Fruit fly (Drosophila melanogaster) whole organism, prepupa: ENCODE results near the gene Acp65Aa.

Experiments used
- CG10669 ChIP-seq: fragments of 200-800 bp; sonication (Bioruptor generic); optimal IDR thresholded peaks from 3 replicates; lab custom pipeline; 2018; ENCODE audit warnings: missing biosample characterization, mild to moderate bottlenecking, missing genetic modification characterization, moderate library complexity
- CG11902 ChIP-seq: fragments of 200-800 bp; sonication (Bioruptor generic); optimal IDR thresholded peaks from 3 replicates; lab custom pipeline; 2016; ENCODE audit warnings: missing biosample characterization, missing genetic modification characterization
- CG15336 ChIP-seq: fragments of 200-800 bp; sonication (Bioruptor generic); IDR thresholded peaks from 2 replicates; pipeline ENCODE4 v1.3.6; 2022; ENCODE audit warnings: missing biosample characterization, missing genetic modification characterization
- CG1621 ChIP-seq: fragments of 200-800 bp; sonication (Bioruptor generic); optimal IDR thresholded peaks from 3 replicates; lab custom pipeline; 2018; ENCODE audit warnings: missing biosample characterization, mild to moderate bottlenecking, missing genetic modification characterization
- CG3032 ChIP-seq: fragments of 200-800 bp; optimal IDR thresholded peaks from 2 replicates; lab custom pipeline; 2019; ENCODE audit warnings: missing biosample characterization, mild to moderate bottlenecking, missing genetic modification characterization, moderate library complexity
- CG32006 ChIP-seq: fragments of 200-800 bp; sonication (Bioruptor generic); optimal IDR thresholded peaks from 3 replicates; lab custom pipeline; 2017; ENCODE audit warnings: missing biosample characterization, mild to moderate bottlenecking, missing genetic modification characterization
- CG34406 ChIP-seq: fragments of 200-800 bp; sonication (Bioruptor generic); optimal IDR thresholded peaks from 3 replicates; lab custom pipeline; 2016; ENCODE audit warnings: missing biosample characterization, missing genetic modification characterization
- CG3919 ChIP-seq: fragments of 200-800 bp; sonication (Bioruptor generic); optimal IDR thresholded peaks from 3 replicates; lab custom pipeline; 2016; ENCODE audit warnings: missing biosample characterization, missing genetic modification characterization
- CG6808 ChIP-seq: fragments of 200-800 bp; sonication (Bioruptor generic); optimal IDR thresholded peaks from 3 replicates; lab custom pipeline; 2017; ENCODE audit warnings: missing biosample characterization, missing genetic modification characterization, mild to moderate bottlenecking, moderate library complexity, missing genetic modification reagents
- CG7368 ChIP-seq: fragments of 200-800 bp; sonication (Bioruptor generic); optimal IDR thresholded peaks from 3 replicates; lab custom pipeline; 2016; ENCODE audit warnings: missing biosample characterization, missing genetic modification characterization
- CG8319 ChIP-seq: fragments of 200-800 bp; sonication (Bioruptor generic); optimal IDR thresholded peaks from 3 replicates; lab custom pipeline; 2016; ENCODE audit warnings: missing biosample characterization, missing genetic modification characterization
- CG9139 ChIP-seq: fragments of 200-800 bp; sonication (Bioruptor generic); optimal IDR thresholded peaks from 3 replicates; lab custom pipeline; 2017; ENCODE audit warnings: missing biosample characterization, mild to moderate bottlenecking, missing genetic modification characterization
- Eip75B ChIP-seq: fragments of 200-800 bp; sonication (Bioruptor generic); optimal IDR thresholded peaks from 3 replicates; lab custom pipeline; 2016; ENCODE audit warnings: missing biosample characterization, missing genetic modification characterization
- Eip78C ChIP-seq: fragments of 200-800 bp; sonication (Bioruptor generic); peaks from one replicate; lab custom pipeline; 2016; ENCODE audit warnings: missing biosample characterization, missing genetic modification characterization
- Eip93F ChIP-seq: fragments of 200-800 bp; sonication (Bioruptor generic); optimal IDR thresholded peaks from 2 replicates; lab custom pipeline; 2016; ENCODE audit warnings: missing biosample characterization, mild to moderate bottlenecking, missing genetic modification characterization
- Ets21C ChIP-seq: fragments of 200-800 bp; sonication (Bioruptor generic); optimal IDR thresholded peaks from 3 replicates; lab custom pipeline; 2016; ENCODE audit warnings: missing biosample characterization, missing genetic modification characterization
- Gug ChIP-seq: fragments of 200-800 bp; sonication (Bioruptor generic); IDR thresholded peaks from 2 replicates; pipeline ENCODE4 v1.3.6; 2022; ENCODE audit warnings: missing biosample characterization, missing genetic modification characterization
- Hr38 ChIP-seq: sonication (Bioruptor generic); optimal IDR thresholded peaks from 2 replicates; lab custom pipeline; 2016; ENCODE audit warnings: missing biosample characterization, missing genetic modification characterization
- Hr39 ChIP-seq: fragments of 200-800 bp; sonication (Bioruptor generic); optimal IDR thresholded peaks from 2 replicates; lab custom pipeline; 2016; ENCODE audit warnings: missing biosample characterization, missing genetic modification characterization
- OdsH ChIP-seq: fragments of 200-800 bp; sonication (Bioruptor generic); optimal IDR thresholded peaks from 3 replicates; lab custom pipeline; 2016; ENCODE audit warnings: missing biosample characterization, missing genetic modification characterization
- Sox102F ChIP-seq: fragments of 200-800 bp; sonication (Bioruptor generic); optimal IDR thresholded peaks from 2 replicates; lab custom pipeline; 2016; ENCODE audit warnings: missing biosample characterization, mild to moderate bottlenecking, missing genetic modification characterization
- Sox15 ChIP-seq: fragments of 200-800 bp; sonication (Bioruptor generic); optimal IDR thresholded peaks from 3 replicates; lab custom pipeline; 2016; ENCODE audit warnings: missing biosample characterization, missing genetic modification characterization
- achi ChIP-seq: fragments of 200-800 bp; sonication (Bioruptor generic); optimal IDR thresholded peaks from 3 replicates; lab custom pipeline; 2016; ENCODE audit warnings: missing biosample characterization, missing genetic modification characterization
- acj6 ChIP-seq: fragments of 200-800 bp; sonication (Bioruptor generic); optimal IDR thresholded peaks from 3 replicates; lab custom pipeline; 2016; ENCODE audit warnings: missing biosample characterization, missing genetic modification characterization
- cyc ChIP-seq: fragments of 200-800 bp; sonication (Bioruptor generic); optimal IDR thresholded peaks from 3 replicates; lab custom pipeline; 2016; ENCODE audit warnings: missing biosample characterization, missing genetic modification characterization
- dsx ChIP-seq: fragments of 200-800 bp; optimal IDR thresholded peaks from 3 replicates; lab custom pipeline; 2019; ENCODE audit warnings: missing biosample characterization, mild to moderate bottlenecking, missing genetic modification characterization, moderate library complexity; ENCODE audit not compliant: poor library complexity, severe bottlenecking
- esn ChIP-seq: fragments of 200-800 bp; sonication (Bioruptor generic); optimal IDR thresholded peaks from 2 replicates; lab custom pipeline; 2016; ENCODE audit warnings: missing biosample characterization, mild to moderate bottlenecking, missing genetic modification characterization, moderate library complexity
- fd59A ChIP-seq: fragments of 200-800 bp; sonication (Bioruptor generic); optimal IDR thresholded peaks from 2 replicates; lab custom pipeline; 2017; ENCODE audit warnings: missing biosample characterization, mild to moderate bottlenecking, missing genetic modification characterization, missing genetic modification reagents
- fd85E ChIP-seq: fragments of 200-800 bp; sonication (Bioruptor generic); optimal IDR thresholded peaks from 3 replicates; lab custom pipeline; 2016; ENCODE audit warnings: missing biosample characterization, missing genetic modification characterization
- fkh ChIP-seq: fragments of 200-800 bp; sonication (Bioruptor generic); optimal IDR thresholded peaks from 3 replicates; lab custom pipeline; 2017; ENCODE audit warnings: missing biosample characterization, mild to moderate bottlenecking, missing genetic modification characterization, moderate library complexity
- net ChIP-seq: fragments of 200-800 bp; sonication (Bioruptor generic); optimal IDR thresholded peaks from 3 replicates; lab custom pipeline; 2016; ENCODE audit warnings: missing biosample characterization, missing genetic modification characterization
- salr ChIP-seq, 2 experiments: fragments of 200-800 bp; sonication (Bioruptor generic); optimal IDR thresholded peaks; 3 replicates each; lab custom pipeline; 2016 to 2018; ENCODE audit warnings: missing biosample characterization in 2 of 2, missing genetic modification characterization in 2 of 2, mild to moderate bottlenecking in 1 of 2
- spab ChIP-seq: fragments of 200-800 bp; sonication (Bioruptor generic); optimal IDR thresholded peaks from 2 replicates; lab custom pipeline; 2017; ENCODE audit warnings: missing biosample characterization, mild to moderate bottlenecking, missing genetic modification characterization, missing genetic modification reagents
- svp ChIP-seq: fragments of 200-800 bp; sonication (Bioruptor generic); peaks from one replicate; lab custom pipeline; 2016; ENCODE audit warnings: missing biosample characterization, missing genetic modification characterization
- topi ChIP-seq: fragments of 200-800 bp; sonication (Bioruptor generic); optimal IDR thresholded peaks from 3 replicates; lab custom pipeline; 2016; ENCODE audit warnings: missing biosample characterization, missing genetic modification characterization

The Acp65Aa gene

dm6 chr3L:6132009-6132408 is 20.5 kb downstream of the Acp65Aa start, which contains the start of gene Cpr65Au:
Cpr65Au (minus strand) TSS chr3L:6132109.
- TF ChIP-seq CG34406 (GFP tag; lab: Kevin White, UChicago) (no peak), dsx (GFP tag; lab: Kevin White, UChicago) (no peak), Eip93F (GFP tag; lab: Kevin White, UChicago) (no peak), cyc (GFP tag; lab: Kevin White, UChicago) (no peak), CG6808 (no peak), fd85E (GFP tag; lab: Kevin White, UChicago) (no peak), spab (GFP tag; lab: Kevin White, UChicago) (no peak), CG1621 (tag; lab: Kevin White, UChicago) (no peak), CG8319 (GFP tag; lab: Kevin White, UChicago) (no peak)

- TF ChIP-seq CG3919 (GFP tag; lab: Kevin White, UChicago) (no peak), CG10669 (GFP tag; lab: Kevin White, UChicago) (no peak), CG32006 (GFP tag; lab: Kevin White, UChicago) (no peak), achi (GFP tag; lab: Kevin White, UChicago) (no peak), net (GFP tag; lab: Kevin White, UChicago) (no peak), dsx (GFP tag; lab: Kevin White, UChicago) (no peak), CG34406 (GFP tag; lab: Kevin White, UChicago) (no peak), CG7368 (GFP tag; lab: Kevin White, UChicago) (no peak), OdsH (GFP tag; lab: Kevin White, UChicago) (no peak), topi (GFP tag; lab: Kevin White, UChicago) (no peak), CG1621 (tag; lab: Kevin White, UChicago) (no peak), CG11902 (GFP tag; lab: Kevin White, UChicago) (no peak), CG8319 (GFP tag; lab: Kevin White, UChicago) (no peak), CG15336 (GFP tag; lab: Robert Waterston, UW) (no peak), Gug (GFP tag; lab: Robert Waterston, UW) (no peak), Ets21C (GFP tag; lab: Kevin White, UChicago) (no peak), esn (GFP tag; lab: Kevin White, UChicago) (no peak), fkh (GFP tag; lab: Kevin White, UChicago) (no peak), salr (GFP tag; optimal IDR thresholded peaks at IDR 0.05; lab: Kevin White, UChicago) (no peak)
These were observed 21.6 kb downstream of the Acp65Aa start, which contains the start of gene Lcp65Ag3 for dm6 chr3L:6130944-6131343. Lcp65Ag3 (minus strand) TSS chr3L:6130989.

dm6 chr3L:6129591-6129990 is 23.0 kb downstream of the Acp65Aa start:
- no peak for TF ChIP-seq Hr38 (GFP tag; lab: Kevin White, UChicago)
- no peak for TF ChIP-seq CG32006 (GFP tag; lab: Kevin White, UChicago)
- no peak for TF ChIP-seq fd59A (GFP tag; lab: Kevin White, UChicago)
- no peak for TF ChIP-seq svp (GFP tag; lab: Kevin White, UChicago)
- TF ChIP-seq CG34406 (GFP tag; lab: Kevin White, UChicago): no peak
- TF ChIP-seq CG11902 (GFP tag; lab: Kevin White, UChicago): no peak
- TF ChIP-seq CG3032: no peak
- no peak for TF ChIP-seq CG9139 (GFP tag; lab: Kevin White, UChicago)
- no peak for TF ChIP-seq Ets21C (GFP tag; lab: Kevin White, UChicago)
- TF ChIP-seq Eip78C (GFP tag; lab: Kevin White, UChicago): no peak
- TF ChIP-seq CG6808: no peak
- no peak for TF ChIP-seq Eip75B (GFP tag; lab: Kevin White, UChicago)
- TF ChIP-seq Hr39 (GFP tag; lab: Kevin White, UChicago): no peak
- TF ChIP-seq fd85E (GFP tag; lab: Kevin White, UChicago): no peak
- no peak for TF ChIP-seq CG10669 (GFP tag; lab: Kevin White, UChicago)
- TF ChIP-seq Sox15 (GFP tag; lab: Kevin White, UChicago): no peak
- TF ChIP-seq Sox102F (GFP tag; lab: Kevin White, UChicago): no peak
- no peak for TF ChIP-seq CG8319 (GFP tag; lab: Kevin White, UChicago)
- TF ChIP-seq Gug (GFP tag; lab: Robert Waterston, UW): no peak
- TF ChIP-seq acj6 (GFP tag; lab: Kevin White, UChicago): no peak
- TF ChIP-seq, all 60 proteins: peak for 0
